Worm (Caenorhabditis elegans) whole organism, young adult: ENCODE results near the gene K09F6.6.

Experiments used
- B0019.2 ChIP-seq: fragments of 200-800 bp; sonication (Bioruptor generic); conservative IDR thresholded peaks from 2 replicates; pipeline ENCODE4 v1.3.6; 2022; ENCODE audit warnings: missing genetic modification reagents, missing genetic modification characterization, missing compliant biosample characterization
- B0336.3 ChIP-seq: fragments of 200-800 bp; sonication (Bioruptor generic); IDR thresholded peaks from 2 replicates; pipeline ENCODE4 v1.3.6; 2022; ENCODE audit warnings: missing genetic modification characterization, missing compliant biosample characterization
- efl-1 ChIP-seq: fragments of 150-350 bp; optimal IDR thresholded peaks from 2 replicates; lab custom pipeline; 2014; ENCODE audit warnings: missing biosample characterization, missing genetic modification reagents, missing genetic modification characterization

DNA sequence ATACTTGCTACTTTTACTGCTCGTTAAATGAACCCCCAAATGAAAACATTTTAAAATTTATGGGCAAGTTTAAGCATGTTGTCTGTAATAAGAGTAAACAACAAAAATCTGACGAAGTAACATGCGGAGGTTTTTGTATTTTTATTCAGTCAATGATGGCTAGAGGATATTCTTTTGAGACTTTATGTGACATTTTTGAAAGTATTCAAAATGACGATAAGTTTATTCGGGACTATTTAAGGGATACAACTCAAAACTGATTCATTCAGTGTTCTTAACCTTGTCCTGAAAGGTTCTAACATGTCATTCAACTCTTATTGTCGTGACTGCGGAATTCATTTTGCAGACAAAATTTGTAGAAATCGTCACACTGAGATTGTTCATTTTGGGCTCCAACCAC is 734 bp upstream of the K09F6.6 start, which contains the start of gene K09F6.11:
- TF ChIP-seq B0336.3: no peak
- no peak for TF ChIP-seq B0019.2 (GFP tag; lab: Robert Waterston, UW)
- no peak for TF ChIP-seq efl-1 (GFP tag; lab: Kevin White, UChicago)
